Worm (Caenorhabditis elegans): ENCODE data around the gene srlf-14.
A peak's percentile ranks its signal among the peaks of the same experiment; 100 is the strongest.

Gene srlf-14

ce11 chrIV:10868629-10869251, 25.4 kb downstream of the srlf-14 start, which contains the start of gene F13E9.11:
Gene F13E9.11 (minus strand): TSS chrIV:10869135.
- TF ChIP-seq nfya-1 (tag; optimal IDR thresholded peaks at IDR 0.05; ENCODE audit: insufficient read depth) (peak; percentile 35), hmg-11 (tag; optimal IDR thresholded peaks at IDR 0.05) (peak; percentile 8), fkh-10 (GFP tag; optimal IDR thresholded peaks at IDR 0.05) (no peak), fos-1 (tag; optimal IDR thresholded peaks at IDR 0.05) (no peak)

- no peak for TF ChIP-seq nfya-1 (tag; optimal IDR thresholded peaks at IDR 0.05; ENCODE audit: insufficient read depth)
- TF ChIP-seq ztf-11 (tag; optimal IDR thresholded peaks at IDR 0.05) = no peak
- no peak for TF ChIP-seq tbx-2 (tag; optimal IDR thresholded peaks at IDR 0.05)
- no peak for TF ChIP-seq skn-1 (tag; optimal IDR thresholded peaks at IDR 0.05)
- TF ChIP-seq nhr-11 (tag; optimal IDR thresholded peaks at IDR 0.05) = no peak
- peak; percentile 68 for TF ChIP-seq pha-4 (tag; optimal IDR thresholded peaks at IDR 0.05)
- no peak for TF ChIP-seq fos-1 (tag; optimal IDR thresholded peaks at IDR 0.05)
- no peak for TF ChIP-seq unc-39 (tag; optimal IDR thresholded peaks at IDR 0.05)
- no peak for TF ChIP-seq elt-3 (tag; optimal IDR thresholded peaks at IDR 0.05)
These were observed 26.6 kb downstream of the srlf-14 start for ce11 chrIV:10867370-10868146.

- TF ChIP-seq nhr-23 (tag; optimal IDR thresholded peaks at IDR 0.05) (no peak), nfya-1 (tag; optimal IDR thresholded peaks at IDR 0.05; ENCODE audit: insufficient read depth) (no peak), unc-62 (GFP tag; optimal IDR thresholded peaks at IDR 0.05) (no peak), nhr-12 (tag; optimal IDR thresholded peaks at IDR 0.05) (no peak), ztf-11 (tag; optimal IDR thresholded peaks at IDR 0.05) (no peak), nhr-67 (tag; optimal IDR thresholded peaks at IDR 0.05) (no peak), skn-1 (tag; optimal IDR thresholded peaks at IDR 0.05) (no peak), mdl-1 (tag; optimal IDR thresholded peaks at IDR 0.05) (no peak), ceh-28 (tag; optimal IDR thresholded peaks at IDR 0.05) (no peak), elt-2 (tag; optimal IDR thresholded peaks at IDR 0.05) (no peak), lin-39 (tag; optimal IDR thresholded peaks at IDR 0.05) (no peak), zag-1 (tag; optimal IDR thresholded peaks at IDR 0.05) (no peak), ceh-16 (tag; optimal IDR thresholded peaks at IDR 0.05) (no peak), sea-2 (GFP tag; optimal IDR thresholded peaks at IDR 0.05) (no peak), ZK546.5 (tag; optimal IDR thresholded peaks at IDR 0.05) (no peak), egl-5 (tag; optimal IDR thresholded peaks at IDR 0.05) (no peak), mml-1 (tag; optimal IDR thresholded peaks at IDR 0.05) (no peak), ceh-9 (tag; optimal IDR thresholded peaks at IDR 0.05) (no peak), elt-3 (tag; optimal IDR thresholded peaks at IDR 0.05) (no peak)
These were observed 30.1 kb downstream of the srlf-14 start, which contains the start of gene nish-1 for ce11 chrIV:10864031-10864430. Gene nish-1 (plus strand): TSS chrIV:10864331.

DNA sequence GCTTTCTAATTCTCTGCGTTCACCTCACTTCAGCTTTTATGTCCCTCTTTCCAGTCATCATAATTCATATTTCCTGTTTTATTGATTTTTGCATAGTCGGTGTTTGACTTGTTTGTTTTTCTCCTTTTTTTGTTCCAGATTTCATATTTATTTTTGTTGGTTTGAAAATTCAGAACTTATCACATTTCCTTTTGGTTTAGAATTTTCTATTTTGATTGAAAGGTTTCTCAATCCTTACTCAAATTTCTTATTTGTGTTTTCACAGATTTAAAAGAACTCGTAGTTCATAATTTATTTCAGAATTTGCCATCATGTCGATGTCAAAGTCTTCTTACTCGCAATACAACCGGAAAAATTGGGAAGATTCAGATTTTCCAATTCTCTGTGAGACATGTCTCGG, 33.1 kb downstream of the srlf-14 start, which contains the start of gene rbm-22:
TSS of gene rbm-22 (plus strand) at position 301 of the 400 bp plus-strand sequence.
- no peak for TF ChIP-seq ztf-11 (tag; optimal IDR thresholded peaks at IDR 0.05)
- peak; percentile 16 for TF ChIP-seq ceh-28 (tag; optimal IDR thresholded peaks at IDR 0.05)

- TF ChIP-seq mml-1 (tag; optimal IDR thresholded peaks at IDR 0.05) (no peak), skn-1 (tag; optimal IDR thresholded peaks at IDR 0.05) (no peak), nhr-28 (tag; optimal IDR thresholded peaks at IDR 0.05) (no peak), unc-39 (tag; optimal IDR thresholded peaks at IDR 0.05) (no peak), elt-2 (tag; optimal IDR thresholded peaks at IDR 0.05) (peak; percentile 73), ztf-11 (tag; optimal IDR thresholded peaks at IDR 0.05) (no peak), fkh-10 (GFP tag; optimal IDR thresholded peaks at IDR 0.05) (no peak), pqm-1 (tag; optimal IDR thresholded peaks at IDR 0.05) (peak; percentile 80), ceh-82 (tag; optimal IDR thresholded peaks at IDR 0.05) (no peak), egl-27 (tag; optimal IDR thresholded peaks at IDR 0.05) (no peak), nhr-237 (tag; optimal IDR thresholded peaks at IDR 0.05) (no peak), lin-39 (tag; optimal IDR thresholded peaks at IDR 0.05) (peak; percentile 33), aly-2 (tag; optimal IDR thresholded peaks at IDR 0.05) (no peak), ZK546.5 (tag; optimal IDR thresholded peaks at IDR 0.05) (no peak), pha-4 (tag; optimal IDR thresholded peaks at IDR 0.05) (peak; percentile 45), hmg-11 (tag; optimal IDR thresholded peaks at IDR 0.05) (peak; percentile 29), ceh-9 (tag; optimal IDR thresholded peaks at IDR 0.05) (no peak), fos-1 (tag; optimal IDR thresholded peaks at IDR 0.05) (no peak), nhr-23 (tag; optimal IDR thresholded peaks at IDR 0.05) (peak; percentile 37), mdl-1 (tag; optimal IDR thresholded peaks at IDR 0.05) (peak; percentile 3), nhr-77 (tag; optimal IDR thresholded peaks at IDR 0.05) (no peak), daf-12 (tag; optimal IDR thresholded peaks at IDR 0.05) (no peak), nhr-11 (tag; optimal IDR thresholded peaks at IDR 0.05) (no peak), ceh-28 (tag; optimal IDR thresholded peaks at IDR 0.05) (no peak), nfya-1 (tag; optimal IDR thresholded peaks at IDR 0.05; ENCODE audit: insufficient read depth) (peak; percentile 39), sea-2 (GFP tag; optimal IDR thresholded peaks at IDR 0.05) (no peak), snpc-4 (tag; optimal IDR thresholded peaks at IDR 0.05) (peak; percentile 33), ztf-4 (tag; optimal IDR thresholded peaks at IDR 0.05) (no peak), eor-1 (tag; optimal IDR thresholded peaks at IDR 0.05) (no peak), zag-1 (tag; optimal IDR thresholded peaks at IDR 0.05) (no peak), unc-62 (GFP tag; optimal IDR thresholded peaks at IDR 0.05) (no peak)
These were observed 35.7 kb downstream of the srlf-14 start, which contains the start of the genes T11G6.2 and hars-1 for ce11 chrIV:10858300-10859016. Gene T11G6.2 (minus strand): TSS chrIV:10858496. Gene hars-1 (plus strand): TSS chrIV:10858957.

All from whole organism, L3 larva.